Fruit fly (Drosophila melanogaster) whole organism, wandering third instar larva: ENCODE measurements around the gene CG12746.

ENCODE experiments used
- Abd-B ChIP-seq: fragments of >200 bp; optimal IDR thresholded peaks from 2 replicates; lab custom pipeline; 2017; ENCODE audit warnings: missing biosample characterization, missing genetic modification characterization
- CG32264 ChIP-seq: fragments of 200-800 bp; sonication (Bioruptor generic); optimal IDR thresholded peaks from 2 replicates; lab custom pipeline; 2016; ENCODE audit warnings: missing biosample characterization, missing genetic modification characterization
- CG9705 ChIP-seq: fragments of 200-800 bp; sonication (Bioruptor generic); optimal IDR thresholded peaks from 2 replicates; lab custom pipeline; 2018; ENCODE audit warnings: missing biosample characterization, mild to moderate bottlenecking, missing genetic modification characterization
- Dfd ChIP-seq: fragments of >200 bp; optimal IDR thresholded peaks from 2 replicates; lab custom pipeline; 2017; ENCODE audit warnings: missing biosample characterization, missing genetic modification characterization
- Dif ChIP-seq: fragments of 200-275, 200-300 bp; sonication (Bioruptor generic); optimal IDR thresholded peaks from 2 replicates; lab custom pipeline; 2018; ENCODE audit warnings: missing biosample characterization, missing genetic modification characterization; ENCODE audit not compliant: partially characterized antibody
- GATAd ChIP-seq: sonication (Bioruptor generic); optimal IDR thresholded peaks from 2 replicates; lab custom pipeline; 2016; ENCODE audit warnings: missing biosample characterization, missing genetic modification characterization
- HLH106 ChIP-seq: fragments of 200-800 bp; optimal IDR thresholded peaks from 3 replicates; lab custom pipeline; 2019; ENCODE audit warnings: missing biosample characterization, mild to moderate bottlenecking, missing genetic modification characterization, moderate library complexity
- Hnf4 ChIP-seq: fragments of 200-800 bp; sonication (Bioruptor generic); optimal IDR thresholded peaks from 2 replicates; lab custom pipeline; 2016; ENCODE audit warnings: missing biosample characterization, mild to moderate bottlenecking, missing genetic modification characterization
- Hr78 ChIP-seq: fragments of >200 bp; optimal IDR thresholded peaks from 2 replicates; lab custom pipeline; 2017; ENCODE audit warnings: missing biosample characterization, missing genetic modification characterization
- Hr83 ChIP-seq: fragments of 200-300 bp; sonication (Bioruptor generic); optimal IDR thresholded peaks from 2 replicates; lab custom pipeline; 2016; ENCODE audit warnings: missing biosample characterization, mild to moderate bottlenecking, missing genetic modification characterization, moderate library complexity; ENCODE audit not compliant: poor library complexity, severe bottlenecking
- Jra ChIP-seq: sonication (Bioruptor generic); optimal IDR thresholded peaks from 2 replicates; lab custom pipeline; 2016; ENCODE audit warnings: missing biosample characterization, missing genetic modification characterization
- Myc ChIP-seq: fragments of >200 bp; optimal IDR thresholded peaks from 2 replicates; lab custom pipeline; 2017
- OdsH ChIP-seq: fragments of 200-800 bp; sonication (Bioruptor generic); optimal IDR thresholded peaks from 2 replicates; lab custom pipeline; 2016; ENCODE audit warnings: missing biosample characterization, mild to moderate bottlenecking, missing genetic modification characterization
- Rel ChIP-seq, 2 experiments: fragments of 200-800 bp; sonication (Bioruptor generic) in 1 of 2; optimal IDR thresholded peaks; 2 replicates in 1 of 2; 3 replicates in 1 of 2; lab custom pipeline; 2016 to 2019; ENCODE audit warnings: mild to moderate bottlenecking in 2 of 2, missing biosample characterization in 2 of 2, missing genetic modification characterization in 2 of 2, moderate library complexity in 1 of 2
- Sp1 ChIP-seq: fragments of 200-800 bp; sonication (Bioruptor generic); optimal IDR thresholded peaks from 3 replicates; lab custom pipeline; 2019; ENCODE audit warnings: missing biosample characterization, mild to moderate bottlenecking, missing genetic modification characterization, moderate library complexity
- Vsx2 ChIP-seq: fragments of 200-300, 225-300 bp; sonication (Bioruptor generic); optimal IDR thresholded peaks from 2 replicates; lab custom pipeline; 2018; ENCODE audit warnings: missing biosample characterization, missing genetic modification characterization; ENCODE audit not compliant: partially characterized antibody
- br ChIP-seq: fragments of 200-800 bp; sonication (Bioruptor generic); optimal IDR thresholded peaks from 2 replicates; lab custom pipeline; 2016; ENCODE audit warnings: missing biosample characterization, missing genetic modification characterization
- dmrt93B ChIP-seq: fragments of 200-800 bp; sonication (Bioruptor generic); optimal IDR thresholded peaks from 2 replicates; lab custom pipeline; 2018; ENCODE audit warnings: missing biosample characterization, mild to moderate bottlenecking, missing genetic modification characterization
- dsf ChIP-seq: sonication (Bioruptor generic); optimal IDR thresholded peaks from 2 replicates; lab custom pipeline; 2016; ENCODE audit warnings: missing biosample characterization, missing genetic modification characterization, borderline replicate concordance
- ey ChIP-seq: fragments of 200-800 bp; sonication (Bioruptor generic); optimal IDR thresholded peaks from 2 replicates; lab custom pipeline; 2016; ENCODE audit warnings: missing biosample characterization, missing genetic modification characterization
- foxo ChIP-seq, 2 experiments: fragments of 200-800 bp; sonication (Bioruptor generic); optimal IDR thresholded peaks; 2 replicates in 1 of 2; 3 replicates in 1 of 2; lab custom pipeline; 2016 to 2017; ENCODE audit warnings: missing biosample characterization in 2 of 2, missing genetic modification characterization in 2 of 2
- fru ChIP-seq: fragments of 200-800 bp; sonication (Bioruptor generic); optimal IDR thresholded peaks from 3 replicates; lab custom pipeline; 2016; ENCODE audit warnings: missing biosample characterization, mild to moderate bottlenecking, missing genetic modification characterization
- h ChIP-seq: fragments of 200-800 bp; sonication (Bioruptor generic); optimal IDR thresholded peaks from 3 replicates; lab custom pipeline; 2016; ENCODE audit warnings: missing biosample characterization, mild to moderate bottlenecking, missing genetic modification characterization
- lola ChIP-seq: fragments of >200 bp; optimal IDR thresholded peaks from 2 replicates; lab custom pipeline; 2017; ENCODE audit warnings: missing biosample characterization, missing genetic modification characterization
- pan ChIP-seq: fragments of >200 bp; optimal IDR thresholded peaks from 2 replicates; lab custom pipeline; 2017
- psq ChIP-seq: fragments of 200-800 bp; sonication (Bioruptor generic); optimal IDR thresholded peaks from 3 replicates; lab custom pipeline; 2017; ENCODE audit warnings: missing biosample characterization, mild to moderate bottlenecking, missing genetic modification characterization, moderate library complexity
- rgr ChIP-seq: fragments of 200-800 bp; sonication (Bioruptor generic); optimal IDR thresholded peaks from 3 replicates; lab custom pipeline; 2016; ENCODE audit warnings: missing biosample characterization, mild to moderate bottlenecking, missing genetic modification characterization
- sage ChIP-seq: fragments of 200-800 bp; sonication (Bioruptor generic); optimal IDR thresholded peaks from 2 replicates; lab custom pipeline; 2016; ENCODE audit warnings: missing biosample characterization, mild to moderate bottlenecking, missing genetic modification characterization
- sv ChIP-seq: fragments of 200-800 bp; sonication (Bioruptor generic); optimal IDR thresholded peaks from 3 replicates; lab custom pipeline; 2016; ENCODE audit warnings: missing biosample characterization, missing genetic modification characterization
- woc ChIP-seq: sonication (Bioruptor generic); optimal IDR thresholded peaks from 2 replicates; lab custom pipeline; 2016; ENCODE audit warnings: missing biosample characterization, mild to moderate bottlenecking, missing genetic modification characterization

Gene CG12746

DNA sequence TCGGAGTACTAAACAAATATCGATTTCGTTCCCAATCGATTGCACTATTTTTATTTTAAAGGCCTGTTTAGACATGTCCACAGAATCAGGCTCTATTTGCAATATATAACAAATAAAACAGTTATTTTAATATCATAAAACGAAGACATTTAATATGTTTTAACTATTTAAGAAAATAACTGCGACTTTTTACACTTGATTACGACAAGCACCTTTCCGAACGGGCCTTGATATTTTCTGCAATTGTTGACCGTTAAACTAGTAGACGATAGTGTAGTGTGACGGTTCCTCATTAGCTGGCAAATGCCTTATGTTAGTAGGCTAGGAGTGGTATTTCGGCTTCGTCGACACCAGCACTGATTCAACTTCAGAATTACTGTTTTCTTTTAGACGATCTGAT, 3.9 kb downstream of the CG12746 start, which contains the start of the genes CG2931 and Rheb:
CG2931 (minus strand) TSS at position 26 of the 400 bp plus-strand sequence.
Rheb (plus strand) TSS at position 332 of the 400 bp plus-strand sequence.
- TF ChIP-seq sv (GFP tag; lab: Kevin White, UChicago) (peak; percentile 66), GATAd (no peak), Rel (GFP tag; optimal IDR thresholded peaks at IDR 0.05; lab: Kevin White, UChicago) (no peak), Rel (tag; optimal IDR thresholded peaks at IDR 0.05; lab: Kevin White, UChicago) (peak; percentile 13), psq (peak; percentile 40), h (GFP tag; lab: Kevin White, UChicago) (peak; percentile 69), Jra (GFP tag; lab: Kevin White, UChicago) (peak; percentile 43), dmrt93B (GFP tag; lab: Kevin White, UChicago) (no peak), foxo (GFP tag; optimal IDR thresholded peaks at IDR 0.05; lab: Kevin White, UChicago) (peak in 1 of 2 experiments; percentile 71), Hr83 (GFP tag; lab: Kevin White, UChicago) (peak; percentile 27), lola (no peak), dsf (GFP tag; lab: Kevin White, UChicago) (peak; percentile 33), OdsH (peak; percentile 24), HLH106 (peak; percentile 68), Hnf4 (GFP tag; lab: Kevin White, UChicago) (peak; percentile 69), Myc (no peak), woc (GFP tag; lab: Kevin White, UChicago) (peak; percentile 79), ey (GFP tag; lab: Kevin White, UChicago) (peak; percentile 52), Dfd (GFP tag; lab: Kevin White, UChicago) (no peak), pan (lab: Kevin White, UChicago) (no peak), CG9705 (GFP tag; lab: Kevin White, UChicago) (peak; percentile 46), Sp1 (GFP tag; lab: Kevin White, UChicago) (peak; percentile 34), br (GFP tag; lab: Kevin White, UChicago) (peak; percentile 67), rgr (GFP tag; lab: Kevin White, UChicago) (peak; percentile 59), sage (GFP tag; lab: Kevin White, UChicago) (no peak), fru (GFP tag; lab: Kevin White, UChicago) (peak; percentile 44)

DNA sequence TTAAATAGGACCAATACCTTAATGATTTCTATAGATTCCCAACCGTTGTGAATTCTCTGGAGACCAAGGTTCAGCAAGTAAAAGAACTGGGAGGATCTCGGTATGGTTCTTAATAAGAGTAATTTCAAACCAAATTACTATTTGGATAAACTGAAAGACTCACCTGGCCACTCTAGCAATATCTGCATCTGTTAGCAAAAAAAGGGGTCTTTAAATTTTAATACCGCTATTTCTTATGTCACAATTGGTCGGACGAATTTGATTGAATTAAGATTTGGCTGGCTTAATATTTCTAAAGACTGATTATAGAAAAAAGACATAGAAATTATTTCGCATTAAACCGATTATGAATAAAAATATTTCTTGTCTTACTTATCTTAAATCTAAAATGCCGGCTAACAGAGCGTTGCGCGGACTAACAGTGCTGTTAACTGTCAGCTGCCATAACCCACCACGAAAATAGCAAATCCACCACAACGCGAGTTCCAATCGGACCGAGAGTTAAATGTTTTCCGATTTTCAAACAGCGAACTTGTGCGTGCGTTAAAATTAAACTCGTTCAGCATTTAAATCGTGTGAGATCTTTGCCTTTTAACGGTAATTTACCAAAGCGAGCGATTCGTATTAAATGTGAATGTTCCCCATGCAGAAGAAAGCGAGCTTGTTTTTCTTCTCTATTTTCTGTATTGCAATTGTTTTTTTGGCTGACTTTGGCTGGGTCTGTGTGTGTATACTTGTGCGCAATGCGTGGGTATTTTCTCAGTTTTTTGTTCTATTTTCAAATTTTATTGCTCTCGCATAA, 6.2 kb downstream of the CG12746 start, which contains the start of gene CRMP:
CRMP (plus strand) TSS at position 474 of the 802 bp plus-strand sequence.
- TF ChIP-seq CG32264 (GFP tag; lab: Kevin White, UChicago) (no peak), foxo (GFP tag; optimal IDR thresholded peaks at IDR 0.05; lab: Kevin White, UChicago) (peak in 1 of 2 experiments; percentile 11), ey (GFP tag; lab: Kevin White, UChicago) (no peak)

DNA sequence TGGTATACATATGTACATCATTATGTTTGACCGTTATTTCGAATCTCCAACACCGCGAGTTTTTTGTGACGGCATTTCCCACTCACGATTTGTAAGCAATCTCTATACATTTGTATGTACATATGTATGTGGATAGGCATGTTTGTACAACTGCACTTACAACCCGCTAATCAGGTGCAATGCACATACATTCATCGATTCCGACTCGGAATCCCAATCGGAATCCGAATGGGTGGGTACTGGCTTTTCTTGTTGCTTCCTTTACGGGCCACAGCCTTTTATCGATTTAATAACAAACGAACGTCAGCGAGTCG, 6.7 kb downstream of the CG12746 start:
- TF ChIP-seq Vsx2 (GFP tag; lab: Kevin White, UChicago) = no peak
- TF ChIP-seq Dif (GFP tag; lab: Kevin White, UChicago) = no peak
- no peak for TF ChIP-seq Abd-B (GFP tag; lab: Kevin White, UChicago)
- no peak for TF ChIP-seq dsf (GFP tag; lab: Kevin White, UChicago)
- TF ChIP-seq lola = no peak
- no peak for TF ChIP-seq pan (lab: Kevin White, UChicago)
- no peak for TF ChIP-seq Hr78 (GFP tag; lab: Kevin White, UChicago)
- no peak for TF ChIP-seq Hnf4 (GFP tag; lab: Kevin White, UChicago)
- TF ChIP-seq sv (GFP tag; lab: Kevin White, UChicago) = no peak

DNA sequence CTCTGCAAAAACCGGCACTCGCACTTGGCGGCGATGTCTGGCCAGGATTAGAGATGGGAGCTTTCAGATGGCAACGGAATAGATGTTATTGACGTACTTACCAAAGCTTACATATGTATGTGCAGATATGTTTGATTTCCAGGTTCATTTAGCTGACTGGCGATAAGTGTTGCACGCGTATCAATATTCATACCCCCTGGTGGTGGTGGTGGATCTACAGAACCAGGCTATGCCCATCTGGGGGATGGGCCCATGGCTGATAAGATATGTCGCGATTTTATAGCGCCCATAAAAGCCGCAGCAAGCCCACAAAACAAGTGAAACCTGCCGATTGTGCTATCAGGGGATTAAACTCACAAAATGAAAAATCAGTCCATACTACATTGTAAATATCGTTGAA, 7.1 kb downstream of the CG12746 start:
- TF ChIP-seq psq (no peak), Rel (GFP tag; optimal IDR thresholded peaks at IDR 0.05; lab: Kevin White, UChicago) (no peak), Rel (tag; optimal IDR thresholded peaks at IDR 0.05; lab: Kevin White, UChicago) (peak; percentile 28), CG9705 (GFP tag; lab: Kevin White, UChicago) (no peak)
- TF ChIP-seq, all 38 proteins: peak for 1
